Worm (Caenorhabditis elegans): ENCODE results near the gene teg-1.

teg-1 gene

DNA sequence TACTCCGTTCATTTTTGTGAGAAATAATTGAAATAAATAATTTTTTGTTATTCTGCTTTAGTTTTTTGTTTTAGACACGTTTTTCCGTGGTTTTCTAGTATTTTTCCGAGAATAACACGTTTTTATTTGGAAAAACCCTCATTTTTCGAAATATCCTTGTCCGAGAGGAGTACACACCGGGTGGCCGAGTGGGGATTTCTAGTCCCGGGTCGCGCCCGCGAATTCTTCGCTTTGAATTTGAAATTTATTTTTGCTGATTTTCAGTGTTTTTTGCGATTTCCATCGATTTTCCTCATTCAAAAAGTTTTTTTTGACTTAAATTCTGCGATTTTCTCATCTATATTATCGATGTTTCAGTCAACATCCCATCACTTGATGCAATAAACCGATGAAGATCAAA, 27.5 kb downstream of the teg-1 start, which contains the start of the genes gly-9, mib-1 and smc-3:
gly-9 (minus strand) TSS at position 27 of the 400 bp plus-strand sequence.
mib-1 (minus strand) TSS at position 123 of the 400 bp plus-strand sequence.
smc-3 (plus strand) TSS at position 351 of the 400 bp plus-strand sequence.
- TF ChIP-seq pes-1 (GFP tag; IDR thresholded peaks at IDR 0.05) (peak; percentile 66), hmbx-1 (tag; optimal IDR thresholded peaks at IDR 0.05) (no peak), tbx-37 (GFP tag; conservative IDR thresholded peaks at IDR 0.05) (peak; percentile 83), tbx-11 (GFP tag; IDR thresholded peaks at IDR 0.05) (0 out of 2 replicates have a peak, but pooled peaks have one; percentile 34), scrt-1 (GFP tag; IDR thresholded peaks at IDR 0.05) (0 out of 2 replicates have a peak, but pooled peaks have one; percentile 60), tra-4 (tag; optimal IDR thresholded peaks at IDR 0.05) (no peak), ets-7 (tag; optimal IDR thresholded peaks at IDR 0.05) (peak; percentile 15), ceh-13 (GFP tag; optimal IDR thresholded peaks at IDR 0.05) (no peak), ceh-36 (tag; optimal IDR thresholded peaks at IDR 0.05) (no peak)

DNA sequence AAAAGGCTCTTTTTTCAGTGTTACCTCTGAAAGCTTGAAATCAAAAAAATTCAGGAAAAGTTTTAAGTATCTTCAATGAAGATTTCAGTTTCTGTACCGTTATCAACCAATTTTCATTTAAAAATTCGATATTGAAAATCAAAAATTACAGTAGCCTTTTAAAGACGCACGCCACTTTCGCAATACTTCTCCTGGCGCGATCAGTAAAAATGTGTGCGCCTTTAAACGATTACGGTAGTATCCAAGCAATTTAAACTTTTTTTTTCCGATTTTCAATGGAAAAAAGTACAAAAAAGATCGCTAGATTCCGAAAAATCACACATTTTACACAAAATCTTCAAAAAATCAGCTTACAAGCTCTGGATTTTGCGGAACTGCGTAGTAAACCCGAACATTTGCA, 28.2 kb downstream of the teg-1 start:
- TF ChIP-seq tbx-11 (GFP tag; IDR thresholded peaks at IDR 0.05), result no peak

- no peak for TF ChIP-seq B0310.2 (tag; optimal IDR thresholded peaks at IDR 0.05)
- no peak for TF ChIP-seq tra-4 (tag; optimal IDR thresholded peaks at IDR 0.05)
- TF ChIP-seq tbx-37 (GFP tag; conservative IDR thresholded peaks at IDR 0.05), result no peak
- no peak for TF ChIP-seq aly-1 (tag; optimal IDR thresholded peaks at IDR 0.05)
- TF ChIP-seq F13C5.2 (tag; optimal IDR thresholded peaks at IDR 0.05), result no peak
- TF ChIP-seq ets-7 (tag; optimal IDR thresholded peaks at IDR 0.05), result no peak
- no peak for TF ChIP-seq ceh-13 (GFP tag; optimal IDR thresholded peaks at IDR 0.05)
- TF ChIP-seq hmg-4 (GFP tag; optimal IDR thresholded peaks at IDR 0.05), result no peak
- no peak for TF ChIP-seq hmbx-1 (tag; optimal IDR thresholded peaks at IDR 0.05)
Observed at ce11 chrIII:11288295-11288694, 29.7 kb downstream of the teg-1 start.

ce11 chrIII:11287340-11287739, 30.7 kb downstream of the teg-1 start:
- TF ChIP-seq sea-1 (GFP tag; conservative IDR thresholded peaks at IDR 0.05) (no peak), ets-7 (tag; optimal IDR thresholded peaks at IDR 0.05) (no peak), aly-1 (tag; optimal IDR thresholded peaks at IDR 0.05) (no peak), flt-1 (GFP tag; IDR thresholded peaks at IDR 0.05) (no peak), ceh-13 (GFP tag; optimal IDR thresholded peaks at IDR 0.05) (no peak), ama-1 (optimal IDR thresholded peaks at IDR 0.05) (no peak), hmbx-1 (tag; optimal IDR thresholded peaks at IDR 0.05) (no peak), B0310.2 (tag; optimal IDR thresholded peaks at IDR 0.05) (no peak), tbx-37 (GFP tag; conservative IDR thresholded peaks at IDR 0.05) (no peak), F13C5.2 (tag; optimal IDR thresholded peaks at IDR 0.05) (no peak), scrt-1 (GFP tag; IDR thresholded peaks at IDR 0.05) (no peak)

DNA sequence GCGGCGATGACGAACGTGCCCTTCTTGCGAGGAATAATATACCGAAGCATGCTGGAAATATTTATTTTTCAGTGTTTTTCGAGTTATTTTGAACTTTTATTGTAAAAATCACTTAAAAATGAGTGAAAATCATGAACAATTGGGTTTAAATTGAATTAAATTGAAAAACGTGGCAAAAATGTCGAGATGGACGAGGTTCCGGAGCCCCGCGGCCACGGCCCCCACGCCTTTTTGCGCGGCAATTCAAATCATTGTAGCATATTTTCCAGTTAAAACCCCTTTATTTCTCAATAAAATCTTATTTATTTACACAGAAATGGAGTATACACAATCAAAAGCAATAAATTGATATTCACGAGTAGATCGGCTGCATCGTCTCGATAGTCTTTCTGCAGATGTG, 32.0 kb downstream of the teg-1 start:
- no peak for TF ChIP-seq sea-1 (GFP tag; conservative IDR thresholded peaks at IDR 0.05)
- peak; percentile 64 for TF ChIP-seq tbx-37 (GFP tag; conservative IDR thresholded peaks at IDR 0.05)
- peak; percentile 63 for TF ChIP-seq pes-1 (GFP tag; IDR thresholded peaks at IDR 0.05)
- no peak for TF ChIP-seq hnd-1 (tag; optimal IDR thresholded peaks at IDR 0.05)
- TF ChIP-seq F13C5.2 (tag; optimal IDR thresholded peaks at IDR 0.05), result no peak
- TF ChIP-seq ets-7 (tag; optimal IDR thresholded peaks at IDR 0.05), result no peak
- TF ChIP-seq scrt-1 (GFP tag; IDR thresholded peaks at IDR 0.05), result no peak
- no peak for TF ChIP-seq hmbx-1 (tag; optimal IDR thresholded peaks at IDR 0.05)
- no peak for TF ChIP-seq ceh-36 (tag; optimal IDR thresholded peaks at IDR 0.05)

ce11 chrIII:11283648-11284047, 34.4 kb downstream of the teg-1 start:
- TF ChIP-seq F13C5.2 (tag; optimal IDR thresholded peaks at IDR 0.05) (no peak), hmbx-1 (tag; optimal IDR thresholded peaks at IDR 0.05) (no peak)

DNA sequence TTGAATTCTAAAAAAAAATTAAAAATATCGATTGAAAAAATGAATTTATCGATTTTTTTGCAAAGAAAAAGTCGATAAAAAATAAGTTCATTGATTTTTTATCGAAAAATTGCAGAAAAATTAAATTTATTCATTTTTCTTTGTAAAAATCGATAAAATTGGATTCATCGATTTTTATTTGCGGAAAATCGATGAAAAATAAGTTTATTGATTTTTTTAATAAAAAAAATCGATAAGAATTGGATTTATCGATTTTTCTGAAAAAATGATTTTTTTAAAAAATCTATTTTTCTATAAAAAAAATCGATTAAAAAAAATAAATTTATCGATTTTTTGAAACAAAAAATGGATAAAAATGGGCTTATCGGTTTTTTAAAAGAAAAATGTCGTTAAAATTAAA, 38.1 kb downstream of the teg-1 start:
- TF ChIP-seq aly-1 (tag; optimal IDR thresholded peaks at IDR 0.05), result no peak
- no peak for TF ChIP-seq hnd-1 (tag; optimal IDR thresholded peaks at IDR 0.05)
- TF ChIP-seq B0310.2 (tag; optimal IDR thresholded peaks at IDR 0.05), result no peak
- TF ChIP-seq tra-4 (tag; optimal IDR thresholded peaks at IDR 0.05), result no peak
- TF ChIP-seq F13C5.2 (tag; optimal IDR thresholded peaks at IDR 0.05), result no peak
- TF ChIP-seq scrt-1 (GFP tag; IDR thresholded peaks at IDR 0.05), result no peak
- TF ChIP-seq sea-1 (GFP tag; conservative IDR thresholded peaks at IDR 0.05), result no peak
- no peak for TF ChIP-seq tbx-37 (GFP tag; conservative IDR thresholded peaks at IDR 0.05)
- TF ChIP-seq ceh-13 (GFP tag; optimal IDR thresholded peaks at IDR 0.05), result no peak
- TF ChIP-seq pes-1 (GFP tag; IDR thresholded peaks at IDR 0.05), result no peak
- no peak for TF ChIP-seq hmg-4 (GFP tag; optimal IDR thresholded peaks at IDR 0.05)

DNA sequence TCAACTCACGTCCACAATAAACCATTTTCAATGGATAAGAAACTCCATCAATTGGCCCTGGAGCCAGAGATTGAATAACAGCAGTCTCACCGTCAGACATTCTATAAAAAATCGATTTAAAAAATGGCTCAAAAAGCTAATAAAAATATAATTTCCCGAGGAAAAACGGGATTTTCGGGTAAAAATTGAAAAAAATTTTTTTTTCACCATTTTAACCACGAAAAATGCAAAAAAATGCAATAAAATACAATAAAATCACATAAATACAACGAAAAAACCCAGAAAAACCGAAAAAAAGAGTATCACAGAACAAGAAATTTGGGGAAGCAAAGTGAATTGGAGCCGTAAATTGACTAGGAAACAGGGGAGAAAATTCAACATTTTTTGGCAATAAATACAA, 39.2 kb downstream of the teg-1 start, which contains the start of gene Y47D3A.21:
Y47D3A.21 (minus strand) TSS at position 101 of the 400 bp plus-strand sequence.
- TF ChIP-seq hmbx-1 (tag; optimal IDR thresholded peaks at IDR 0.05) (no peak), hmg-4 (GFP tag; optimal IDR thresholded peaks at IDR 0.05) (no peak), ceh-13 (GFP tag; optimal IDR thresholded peaks at IDR 0.05) (no peak), B0310.2 (tag; optimal IDR thresholded peaks at IDR 0.05) (no peak), F13C5.2 (tag; optimal IDR thresholded peaks at IDR 0.05) (no peak), tbx-11 (GFP tag; IDR thresholded peaks at IDR 0.05) (no peak), aly-1 (tag; optimal IDR thresholded peaks at IDR 0.05) (no peak), ets-7 (tag; optimal IDR thresholded peaks at IDR 0.05) (no peak), flt-1 (GFP tag; IDR thresholded peaks at IDR 0.05) (no peak), pes-1 (GFP tag; IDR thresholded peaks at IDR 0.05) (no peak), sea-1 (GFP tag; conservative IDR thresholded peaks at IDR 0.05) (no peak), ama-1 (optimal IDR thresholded peaks at IDR 0.05) (no peak)

Measured in whole organism, early embryonic.